Fruit fly (Drosophila melanogaster) whole organism, pupa: ENCODE results near the gene retinin.

ENCODE experiments used
- CG12605 ChIP-seq: fragments of 200-800 bp; sonication (Bioruptor generic); IDR thresholded peaks from 2 replicates; pipeline ENCODE4 v1.3.6; 2022; ENCODE audit warnings: missing biosample characterization, missing genetic modification characterization
- CG14655 ChIP-seq: fragments of 200-800 bp; sonication (Bioruptor generic); optimal IDR thresholded peaks from 3 replicates; lab custom pipeline; 2017; ENCODE audit warnings: mild to moderate bottlenecking, missing biosample characterization, missing genetic modification reagents, missing genetic modification characterization
- CG15710 ChIP-seq: fragments of 200-800 bp; sonication (Bioruptor generic); optimal IDR thresholded peaks from 2 replicates; lab custom pipeline; 2018; ENCODE audit warnings: missing biosample characterization, mild to moderate bottlenecking, missing genetic modification characterization, moderate library complexity
- CG4496 ChIP-seq: fragments of 200-800 bp; sonication (Bioruptor generic); IDR thresholded peaks from 3 replicates; pipeline ENCODE4 v1.3.6; 2022; ENCODE audit warnings: missing biosample characterization, missing genetic modification characterization
- CG8159 ChIP-seq: fragments of 200-800 bp; sonication (Bioruptor generic); optimal IDR thresholded peaks from 3 replicates; lab custom pipeline; 2018; ENCODE audit warnings: missing biosample characterization, mild to moderate bottlenecking, missing genetic modification characterization, moderate library complexity
- CG9948 ChIP-seq: fragments of 200-800 bp; sonication (Bioruptor generic); optimal IDR thresholded peaks from 2 replicates; lab custom pipeline; 2018; ENCODE audit warnings: missing biosample characterization, mild to moderate bottlenecking, missing genetic modification characterization, moderate library complexity
- EcR ChIP-seq: fragments of 200-800 bp; sonication (Bioruptor generic); optimal IDR thresholded peaks from 3 replicates; lab custom pipeline; 2019; ENCODE audit warnings: missing biosample characterization, missing genetic modification characterization, mild to moderate bottlenecking, moderate library complexity, missing genetic modification reagents
- Pif1B ChIP-seq: fragments of 200-800 bp; sonication (Bioruptor generic); optimal IDR thresholded peaks from 3 replicates; lab custom pipeline; 2016; ENCODE audit warnings: missing biosample characterization, missing genetic modification characterization
- gl ChIP-seq: fragments of 200-800 bp; sonication (Bioruptor generic); optimal IDR thresholded peaks from 2 replicates; lab custom pipeline; 2018; ENCODE audit warnings: missing biosample characterization, mild to moderate bottlenecking, missing genetic modification characterization

DNA sequence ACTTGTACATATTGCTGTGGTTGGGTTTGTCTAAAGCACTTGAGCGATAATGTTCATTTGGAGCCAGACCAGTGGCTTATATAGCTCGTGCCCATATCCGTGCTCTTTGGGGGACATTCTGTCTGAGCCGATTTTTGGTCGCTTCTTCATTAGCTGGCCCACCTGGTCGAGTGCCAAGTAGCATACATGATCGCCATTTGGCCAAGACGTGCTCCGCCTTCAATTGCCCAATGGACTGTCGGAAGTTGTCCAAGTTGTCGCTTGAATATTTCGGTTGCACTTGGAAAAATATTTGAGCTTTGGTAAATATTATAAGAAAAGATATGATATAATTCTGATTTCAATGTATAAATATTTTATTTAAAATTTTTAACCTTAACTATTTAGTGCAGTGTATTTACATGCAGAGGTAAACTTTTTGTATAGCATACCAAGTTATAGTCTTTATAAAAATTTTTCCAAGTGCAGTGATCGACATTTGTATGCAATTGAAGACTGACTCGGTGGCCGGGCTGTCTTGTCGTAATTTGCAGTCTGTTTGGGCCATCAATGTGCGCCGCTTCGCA lies 46.3 kb upstream of the retinin start, which contains the start of gene CG13047:
- peak; percentile 55 for TF ChIP-seq CG8159
- no peak for TF ChIP-seq gl
- peak; percentile 29 for TF ChIP-seq CG15710
- TF ChIP-seq CG12605 (GFP tag; lab: Robert Waterston, UW): no peak
- TF ChIP-seq CG14655 (GFP tag; lab: Kevin White, UChicago): peak; percentile 17
- TF ChIP-seq CG9948: peak; percentile 52
- no peak for TF ChIP-seq Pif1B
- 0 out of 3 replicates have a peak, but pooled peaks have one; percentile 17 for TF ChIP-seq CG4496 (GFP tag; lab: Robert Waterston, UW)
- no peak for TF ChIP-seq EcR
